Fruit fly (Drosophila melanogaster) whole organism, adult: ENCODE measurements around the gene CG13082.
A peak's percentile ranks its signal among the peaks of the same experiment; 100 is the strongest.

ENCODE experiments used
- CG11617 ChIP-seq: fragments of 200-800 bp; sonication (Bioruptor generic); optimal IDR thresholded peaks from 2 replicates; lab custom pipeline; 2017; ENCODE audit warnings: mild to moderate bottlenecking, missing biosample characterization, missing genetic modification reagents, missing genetic modification characterization
- CG12768 ChIP-seq: fragments of 200-800 bp; sonication (Bioruptor generic); optimal IDR thresholded peaks from 2 replicates; lab custom pipeline; 2017; ENCODE audit warnings: missing biosample characterization, missing genetic modification characterization, mild to moderate bottlenecking, moderate library complexity, missing genetic modification reagents
- CG14711 ChIP-seq: fragments of 200-800 bp; sonication (Bioruptor generic); optimal IDR thresholded peaks from 2 replicates; lab custom pipeline; 2018; ENCODE audit warnings: missing biosample characterization, mild to moderate bottlenecking, missing genetic modification characterization, moderate library complexity
- CG1620 ChIP-seq: fragments of 200-800 bp; sonication (Bioruptor generic); optimal IDR thresholded peaks from 2 replicates; lab custom pipeline; 2016; ENCODE audit warnings: missing biosample characterization, missing genetic modification characterization
- CG33017 ChIP-seq: fragments of 200-800 bp; sonication (Bioruptor generic); optimal IDR thresholded peaks from 2 replicates; lab custom pipeline; 2018; ENCODE audit warnings: missing biosample characterization, mild to moderate bottlenecking, missing genetic modification characterization, moderate library complexity
- CG5204 ChIP-seq: fragments of 200-800 bp; sonication (Bioruptor generic); optimal IDR thresholded peaks from 2 replicates; lab custom pipeline; 2016; ENCODE audit warnings: missing biosample characterization, missing genetic modification characterization
- CG7045 ChIP-seq: fragments of 200-800 bp; sonication (Bioruptor generic); optimal IDR thresholded peaks from 2 replicates; lab custom pipeline; 2017; ENCODE audit warnings: missing biosample characterization, mild to moderate bottlenecking, missing genetic modification characterization
- CG7101 ChIP-seq: fragments of 200-800 bp; sonication (Bioruptor generic); optimal IDR thresholded peaks from 2 replicates; lab custom pipeline; 2018; ENCODE audit warnings: missing biosample characterization, mild to moderate bottlenecking, missing genetic modification characterization, moderate library complexity
- Clk ChIP-seq: fragments of 200-800 bp; sonication (Bioruptor generic); optimal IDR thresholded peaks from 2 replicates; lab custom pipeline; 2017; ENCODE audit warnings: missing biosample characterization, missing genetic modification characterization
- Crg-1 ChIP-seq: fragments of 200-800 bp; sonication (Bioruptor generic); optimal IDR thresholded peaks from 2 replicates; lab custom pipeline; 2016; ENCODE audit warnings: missing biosample characterization, missing genetic modification characterization
- Hr96 ChIP-seq: fragments of 200-800 bp; sonication (Bioruptor generic); optimal IDR thresholded peaks from 2 replicates; lab custom pipeline; 2016; ENCODE audit warnings: missing biosample characterization, missing genetic modification characterization
- Mnt ChIP-seq: fragments of 200-800 bp; sonication (Bioruptor generic); optimal IDR thresholded peaks from 2 replicates; lab custom pipeline; 2016; ENCODE audit warnings: missing biosample characterization, mild to moderate bottlenecking, missing genetic modification characterization
- bab1 ChIP-seq: fragments of 200-800 bp; sonication (Bioruptor generic); optimal IDR thresholded peaks from 3 replicates; lab custom pipeline; 2019; ENCODE audit warnings: missing biosample characterization, mild to moderate bottlenecking, missing genetic modification characterization, moderate library complexity
- cic ChIP-seq: fragments of 200-800 bp; sonication (Bioruptor generic); optimal IDR thresholded peaks from 2 replicates; lab custom pipeline; 2017; ENCODE audit warnings: missing biosample characterization, mild to moderate bottlenecking, missing genetic modification characterization, moderate library complexity
- cnc ChIP-seq, 2 experiments: fragments of >200 bp; optimal IDR thresholded peaks; 2 replicates each; lab custom pipeline; 2017
- kay ChIP-seq: fragments of 200-800 bp; sonication (Bioruptor generic); peaks from one replicate; lab custom pipeline; 2016; ENCODE audit warnings: missing biosample characterization, missing genetic modification characterization, borderline replicate concordance
- ovo ChIP-seq: fragments of 200-800 bp; sonication (Bioruptor generic); optimal IDR thresholded peaks from 2 replicates; lab custom pipeline; 2016; ENCODE audit warnings: missing biosample characterization, missing genetic modification characterization
- pad ChIP-seq: fragments of 200-800 bp; sonication (Bioruptor generic); optimal IDR thresholded peaks from 3 replicates; lab custom pipeline; 2017; ENCODE audit warnings: missing biosample characterization, missing genetic modification characterization, mild to moderate bottlenecking, moderate library complexity, missing genetic modification reagents
- tj ChIP-seq: fragments of 200-800 bp; sonication (Bioruptor generic); optimal IDR thresholded peaks from 3 replicates; lab custom pipeline; 2017; ENCODE audit warnings: missing biosample characterization, mild to moderate bottlenecking, missing genetic modification characterization, moderate library complexity
- toe ChIP-seq: fragments of 200-800 bp; sonication (Bioruptor generic); optimal IDR thresholded peaks from 2 replicates; lab custom pipeline; 2016; ENCODE audit warnings: missing biosample characterization, missing genetic modification characterization

CG13082 gene

dm6 chr2L:19575626-19576298 lies 37.5 kb downstream of the CG13082 start:
- no peak for TF ChIP-seq pad
- no peak for TF ChIP-seq kay (GFP tag; lab: Kevin White, UChicago)
- peak; percentile 73 for TF ChIP-seq CG7101 (tag; lab: Kevin White, UChicago)
- TF ChIP-seq CG5204 (GFP tag; lab: Kevin White, UChicago): peak; percentile 69
- peak; percentile 22 for TF ChIP-seq CG1620
- TF ChIP-seq CG7045 (GFP tag; lab: Kevin White, UChicago): peak; percentile 83
- TF ChIP-seq toe (GFP tag; lab: Kevin White, UChicago): peak; percentile 68
- peak; percentile 66 for TF ChIP-seq CG11617
- peak; percentile 75 for TF ChIP-seq CG12768 (GFP tag; lab: Kevin White, UChicago)
- TF ChIP-seq CG33017 (tag; lab: Kevin White, UChicago): peak; percentile 61
- no peak for TF ChIP-seq cic
- TF ChIP-seq ovo (GFP tag; lab: Kevin White, UChicago): peak; percentile 83
- TF ChIP-seq Hr96 (GFP tag; lab: Kevin White, UChicago): peak; percentile 72
- TF ChIP-seq Clk: peak; percentile 40
- TF ChIP-seq Crg-1: no peak
- TF ChIP-seq tj (GFP tag; lab: Kevin White, UChicago): peak; percentile 79
- no peak for TF ChIP-seq cnc (optimal IDR thresholded peaks at IDR 0.05; lab: Kevin White, UChicago)
- peak; percentile 73 for TF ChIP-seq CG14711
- peak; percentile 28 for TF ChIP-seq bab1 (GFP tag; lab: Kevin White, UChicago)
- peak; percentile 43 for TF ChIP-seq Mnt

- TF ChIP-seq CG7101 (tag; lab: Kevin White, UChicago) (no peak), kay (GFP tag; lab: Kevin White, UChicago) (no peak), tj (GFP tag; lab: Kevin White, UChicago) (peak; percentile 31), Mnt (peak; percentile 60), bab1 (GFP tag; lab: Kevin White, UChicago) (no peak), cic (peak; percentile 100), Clk (no peak), toe (GFP tag; lab: Kevin White, UChicago) (peak; percentile 11), CG33017 (tag; lab: Kevin White, UChicago) (peak; percentile 31), Hr96 (GFP tag; lab: Kevin White, UChicago) (peak; percentile 47), CG1620 (no peak), ovo (GFP tag; lab: Kevin White, UChicago) (no peak), CG12768 (GFP tag; lab: Kevin White, UChicago) (no peak), CG11617 (peak; percentile 5), Crg-1 (peak; percentile 40)
Observed at dm6 chr2L:19576299-19576971, 38.2 kb downstream of the CG13082 start.

dm6 chr2L:19577187-19577765 lies 39.1 kb downstream of the CG13082 start, which contains the start of the genes spi and msb1l:
Gene spi (minus strand): TSS chr2L:19577315.
Gene msb1l (plus strand): TSS chr2L:19577701.
- peak; percentile 45 for TF ChIP-seq Crg-1
- peak; percentile 33 for TF ChIP-seq bab1 (GFP tag; lab: Kevin White, UChicago)
- no peak for TF ChIP-seq tj (GFP tag; lab: Kevin White, UChicago)
- TF ChIP-seq Hr96 (GFP tag; lab: Kevin White, UChicago): peak; percentile 45
- TF ChIP-seq CG5204 (GFP tag; lab: Kevin White, UChicago): no peak
- TF ChIP-seq CG1620: peak; percentile 37
- TF ChIP-seq ovo (GFP tag; lab: Kevin White, UChicago): peak; percentile 43
- no peak for TF ChIP-seq cic
- TF ChIP-seq CG11617: peak; percentile 47
- TF ChIP-seq toe (GFP tag; lab: Kevin White, UChicago): peak; percentile 60
- TF ChIP-seq cnc (optimal IDR thresholded peaks at IDR 0.05; lab: Kevin White, UChicago): no peak
- no peak for TF ChIP-seq Mnt
- TF ChIP-seq kay (GFP tag; lab: Kevin White, UChicago): no peak
- peak; percentile 61 for TF ChIP-seq CG14711
- TF ChIP-seq CG33017 (tag; lab: Kevin White, UChicago): no peak
- TF ChIP-seq Clk: peak; percentile 31
- peak; percentile 79 for TF ChIP-seq CG7101 (tag; lab: Kevin White, UChicago)
- TF ChIP-seq CG7045 (GFP tag; lab: Kevin White, UChicago): peak; percentile 29
- peak; percentile 13 for TF ChIP-seq CG12768 (GFP tag; lab: Kevin White, UChicago)
- peak; percentile 33 for TF ChIP-seq pad

dm6 chr2L:19579995-19580578 lies 41.9 kb downstream of the CG13082 start, which contains the start of gene Pmvk:
Gene Pmvk (minus strand): TSS chr2L:19580351.
- peak; percentile 48 for TF ChIP-seq tj (GFP tag; lab: Kevin White, UChicago)
- no peak for TF ChIP-seq CG1620
- TF ChIP-seq pad: no peak
- peak; percentile 28 for TF ChIP-seq bab1 (GFP tag; lab: Kevin White, UChicago)

dm6 chr2L:19582185-19582584 lies 44.0 kb downstream of the CG13082 start, which contains the start of gene Hakai:
Gene Hakai (minus strand): TSS chr2L:19582474.
- peak; percentile 48 for TF ChIP-seq pad
- TF ChIP-seq ovo (GFP tag; lab: Kevin White, UChicago): no peak
- peak; percentile 60 for TF ChIP-seq bab1 (GFP tag; lab: Kevin White, UChicago)
- TF ChIP-seq toe (GFP tag; lab: Kevin White, UChicago): peak; percentile 74
- TF ChIP-seq CG7101 (tag; lab: Kevin White, UChicago): peak; percentile 46
- no peak for TF ChIP-seq cnc (optimal IDR thresholded peaks at IDR 0.05; lab: Kevin White, UChicago)
- no peak for TF ChIP-seq CG33017 (tag; lab: Kevin White, UChicago)
- peak; percentile 63 for TF ChIP-seq CG1620
- peak; percentile 48 for TF ChIP-seq CG11617
- TF ChIP-seq kay (GFP tag; lab: Kevin White, UChicago): no peak
- peak; percentile 37 for TF ChIP-seq Crg-1
- TF ChIP-seq Clk: peak; percentile 27
- TF ChIP-seq CG12768 (GFP tag; lab: Kevin White, UChicago): peak; percentile 65
- TF ChIP-seq CG14711: peak; percentile 95
- TF ChIP-seq Mnt: peak; percentile 38
- peak; percentile 78 for TF ChIP-seq Hr96 (GFP tag; lab: Kevin White, UChicago)
- TF ChIP-seq cic: peak; percentile 6
- peak; percentile 70 for TF ChIP-seq tj (GFP tag; lab: Kevin White, UChicago)
- TF ChIP-seq CG7045 (GFP tag; lab: Kevin White, UChicago): peak; percentile 67
- TF ChIP-seq CG5204 (GFP tag; lab: Kevin White, UChicago): no peak
